Fruit fly (Drosophila melanogaster): Measurements from ENCODE around the gene Rubicon.

Gene Rubicon

dm6 chrX:8656550-8657431 is 20.1 kb upstream of the Rubicon start:
- TF ChIP-seq CG6854 (GFP tag; optimal IDR thresholded peaks at IDR 0.05) (no peak), CG16779 (tag; optimal IDR thresholded peaks at IDR 0.05) (peak; percentile 18), CG15336 (GFP tag; IDR thresholded peaks at IDR 0.05) (peak; percentile 63; the same call in 1 of the 2 replicates), acj6 (GFP tag; optimal IDR thresholded peaks at IDR 0.05) (peak; percentile 73), cyc (GFP tag; optimal IDR thresholded peaks at IDR 0.05) (peak; percentile 68), CG11762 (GFP tag; optimal IDR thresholded peaks at IDR 0.05; ENCODE audit: insufficient read depth) (peak; percentile 32), Eip93F (GFP tag; optimal IDR thresholded peaks at IDR 0.05) (no peak), Eip75B (GFP tag; optimal IDR thresholded peaks at IDR 0.05) (peak; percentile 61), CG3919 (GFP tag; optimal IDR thresholded peaks at IDR 0.05) (peak; percentile 75), spab (GFP tag; optimal IDR thresholded peaks at IDR 0.05) (peak; percentile 62), topi (GFP tag; optimal IDR thresholded peaks at IDR 0.05) (peak; percentile 64), Ets96B (tag; optimal IDR thresholded peaks at IDR 0.05) (peak; percentile 71), CG34406 (GFP tag; optimal IDR thresholded peaks at IDR 0.05) (peak; percentile 59), esn (GFP tag; optimal IDR thresholded peaks at IDR 0.05) (peak; percentile 62), CG8119 (GFP tag; IDR thresholded peaks at IDR 0.05) (peak; percentile 59; the same call in 1 of the 3 replicates), fkh (GFP tag; optimal IDR thresholded peaks at IDR 0.05) (no peak), CG11902 (GFP tag; optimal IDR thresholded peaks at IDR 0.05) (peak; percentile 50), CG3032 (tag; optimal IDR thresholded peaks at IDR 0.05) (peak; percentile 69), CG1621 (tag; optimal IDR thresholded peaks at IDR 0.05) (peak; percentile 68), CG6276 (GFP tag; optimal IDR thresholded peaks at IDR 0.05) (peak; percentile 52), achi (GFP tag; optimal IDR thresholded peaks at IDR 0.05) (peak; percentile 60), net (GFP tag; optimal IDR thresholded peaks at IDR 0.05) (peak; percentile 43), Gug (GFP tag; IDR thresholded peaks at IDR 0.05) (peak; percentile 62), CG10669 (GFP tag; optimal IDR thresholded peaks at IDR 0.05) (peak; percentile 71), Sox14 (GFP tag; optimal IDR thresholded peaks at IDR 0.05) (peak; percentile 74), lz (GFP tag; optimal IDR thresholded peaks at IDR 0.05) (peak; percentile 56), eg (GFP tag; IDR thresholded peaks at IDR 0.05) (peak; percentile 65; the same call in 2 of the 3 replicates), CG31627 (GFP tag; optimal IDR thresholded peaks at IDR 0.05) (peak; percentile 65), Met (GFP tag; optimal IDR thresholded peaks at IDR 0.05) (peak; percentile 65), CG4318 (GFP tag; optimal IDR thresholded peaks at IDR 0.05) (peak; percentile 24), CG8319 (GFP tag; optimal IDR thresholded peaks at IDR 0.05) (no peak), dac (GFP tag; optimal IDR thresholded peaks at IDR 0.05) (peak; percentile 52), Hr38 (GFP tag; optimal IDR thresholded peaks at IDR 0.05) (no peak), vri (GFP tag; optimal IDR thresholded peaks at IDR 0.05) (peak; percentile 41), CG8632 (GFP tag; optimal IDR thresholded peaks at IDR 0.05) (peak; percentile 26), Hr4 (GFP tag; optimal IDR thresholded peaks at IDR 0.05) (peak; percentile 55), CG32006 (GFP tag; optimal IDR thresholded peaks at IDR 0.05) (peak; percentile 80), Eip78C (GFP tag) (peak; percentile 92), Sox102F (GFP tag; optimal IDR thresholded peaks at IDR 0.05) (peak; percentile 48), CG11294 (GFP tag; IDR thresholded peaks at IDR 0.05) (no peak), CG6163 (GFP tag; IDR thresholded peaks at IDR 0.05) (peak; percentile 89), ss (GFP tag; optimal IDR thresholded peaks at IDR 0.05) (peak; percentile 60 to 68), pdm3 (GFP tag; optimal IDR thresholded peaks at IDR 0.05) (peak; percentile 69), CG9139 (GFP tag; optimal IDR thresholded peaks at IDR 0.05) (peak; percentile 36), CG6792 (GFP tag; optimal IDR thresholded peaks at IDR 0.05) (peak; percentile 64), Ets21C (GFP tag; optimal IDR thresholded peaks at IDR 0.05) (peak; percentile 40), Blimp-1 (GFP tag; optimal IDR thresholded peaks at IDR 0.05) (no peak), fd59A (GFP tag; optimal IDR thresholded peaks at IDR 0.05) (peak; percentile 74), Sox15 (GFP tag; optimal IDR thresholded peaks at IDR 0.05) (peak; percentile 59), Hr39 (GFP tag; optimal IDR thresholded peaks at IDR 0.05) (peak; percentile 71)

Measured in whole organism, prepupa.